Worm (Caenorhabditis elegans) whole organism, L2 larva: Measurements from ENCODE around the gene fbxa-171.
A peak's percentile ranks its signal among the peaks of the same experiment; 100 is the strongest.
"Not testable (repeated sequence)": the region's sequence is repeated elsewhere in the genome, so short reads cannot be mapped to it uniquely, and the experiment has no call there.

Experiments used
- Y55F3AM.14 ChIP-seq: fragments of 200-800 bp; sonication (Bioruptor generic); optimal IDR thresholded peaks from 2 replicates; lab custom pipeline; 2018; ENCODE audit warnings: mild to moderate bottlenecking, missing genetic modification characterization, missing compliant biosample characterization
- ama-1 ChIP-seq: fragments of 150-350 bp; optimal IDR thresholded peaks from 2 replicates; lab custom pipeline; 2018; ENCODE audit warnings: inconsistent platforms
- blmp-1 ChIP-seq: sonication (generic microtip); optimal IDR thresholded peaks from 2 replicates; lab custom pipeline; 2017; ENCODE audit warnings: missing genetic modification characterization, mild to moderate bottlenecking, missing compliant biosample characterization, antibody characterized with exemption, moderate library complexity; ENCODE audit not compliant: insufficient read depth
- ceh-16 ChIP-seq: fragments of 150-350 bp; optimal IDR thresholded peaks from 2 replicates; lab custom pipeline; 2014; ENCODE audit warnings: missing biosample characterization, missing genetic modification characterization
- crh-2 ChIP-seq: sonication (generic microtip); optimal IDR thresholded peaks from 2 replicates; lab custom pipeline; 2017; ENCODE audit warnings: missing biosample characterization, missing genetic modification characterization
- dmd-4 ChIP-seq: sonication (generic microtip); optimal IDR thresholded peaks from 2 replicates; lab custom pipeline; 2017; ENCODE audit warnings: missing biosample characterization, missing genetic modification characterization
- egl-27 ChIP-seq: sonication (generic microtip); optimal IDR thresholded peaks from 3 replicates; lab custom pipeline; 2017; ENCODE audit warnings: missing biosample characterization, missing genetic modification reagents, missing genetic modification characterization
- elt-1 ChIP-seq: fragments of 150-350 bp; optimal IDR thresholded peaks from 2 replicates; lab custom pipeline; 2014; ENCODE audit warnings: missing biosample characterization, missing genetic modification characterization
- fos-1 ChIP-seq: fragments of 150-350 bp; optimal IDR thresholded peaks from 2 replicates; lab custom pipeline; 2014; ENCODE audit warnings: missing biosample characterization, missing genetic modification characterization
- gmeb-1 ChIP-seq: fragments of 150-350 bp; optimal IDR thresholded peaks from 2 replicates; lab custom pipeline; 2014; ENCODE audit warnings: missing biosample characterization, missing genetic modification characterization
- lin-11 ChIP-seq: fragments of 150-350 bp; sonication (generic microtip); optimal IDR thresholded peaks from 2 replicates; lab custom pipeline; 2014; ENCODE audit warnings: missing biosample characterization, missing genetic modification characterization, inconsistent platforms, mixed read lengths
- lin-13 ChIP-seq: fragments of 150-350 bp; optimal IDR thresholded peaks from 2 replicates; lab custom pipeline; 2014; ENCODE audit warnings: missing biosample characterization, missing genetic modification reagents, missing genetic modification characterization
- lin-39 ChIP-seq: fragments of 150-350 bp; optimal IDR thresholded peaks from 2 replicates; lab custom pipeline; 2014; ENCODE audit warnings: missing biosample characterization, missing genetic modification reagents, missing genetic modification characterization
- mab-5 ChIP-seq: fragments of 150-350 bp; optimal IDR thresholded peaks from 2 replicates; lab custom pipeline; 2014; ENCODE audit warnings: missing biosample characterization, missing genetic modification characterization
- mbf-1 ChIP-seq: sonication (generic microtip); optimal IDR thresholded peaks from 2 replicates; lab custom pipeline; 2017; ENCODE audit warnings: missing biosample characterization, missing genetic modification characterization
- mdl-1 ChIP-seq, 2 experiments: fragments of 150-350 bp in 1 of 2; sonication (generic microtip) in 1 of 2; optimal IDR thresholded peaks; 2 replicates each; lab custom pipeline; 2017; ENCODE audit warnings: missing biosample characterization in 2 of 2, missing genetic modification characterization in 2 of 2
- nhr-10 ChIP-seq: sonication (generic microtip); optimal IDR thresholded peaks from 2 replicates; lab custom pipeline; 2017; ENCODE audit warnings: missing biosample characterization, missing genetic modification characterization
- nhr-12 ChIP-seq: fragments of 150-350 bp; optimal IDR thresholded peaks from 2 replicates; lab custom pipeline; 2014; ENCODE audit warnings: missing biosample characterization, missing genetic modification characterization
- nhr-129 ChIP-seq: fragments of 150-350 bp; optimal IDR thresholded peaks from 2 replicates; lab custom pipeline; 2014; ENCODE audit warnings: missing biosample characterization, missing genetic modification characterization
- nhr-21 ChIP-seq: fragments of 150-350 bp; optimal IDR thresholded peaks from 2 replicates; lab custom pipeline; 2014; ENCODE audit warnings: missing biosample characterization, missing genetic modification characterization
- nhr-25 ChIP-seq: fragments of 150-350 bp; sonication (generic microtip); optimal IDR thresholded peaks from 3 replicates; lab custom pipeline; 2014; ENCODE audit warnings: missing biosample characterization, missing genetic modification characterization
- nhr-6 ChIP-seq: fragments of 150-350 bp; optimal IDR thresholded peaks from 2 replicates; lab custom pipeline; 2014; ENCODE audit warnings: missing biosample characterization, missing genetic modification characterization
- nhr-77 ChIP-seq: fragments of 150-350 bp; optimal IDR thresholded peaks from 2 replicates; lab custom pipeline; 2014; ENCODE audit warnings: missing biosample characterization, missing genetic modification characterization
- sma-9 ChIP-seq, 2 experiments: fragments of 150-350 bp in 1 of 2; sonication (generic microtip) in 1 of 2; optimal IDR thresholded peaks; 2 replicates each; lab custom pipeline; 2014 to 2016; ENCODE audit warnings: missing genetic modification characterization in 2 of 2, mild to moderate bottlenecking in 1 of 2, missing biosample characterization in 1 of 2, missing compliant biosample characterization in 1 of 2, missing genetic modification reagents in 1 of 2, moderate library complexity in 1 of 2
- snpc-4 ChIP-seq: fragments of 150-350 bp; optimal IDR thresholded peaks from 2 replicates; lab custom pipeline; 2014; ENCODE audit warnings: missing biosample characterization, missing genetic modification characterization
- unc-39 ChIP-seq: fragments of 150-350 bp; optimal IDR thresholded peaks from 2 replicates; lab custom pipeline; 2014; ENCODE audit warnings: missing biosample characterization, missing genetic modification characterization
- unc-62 ChIP-seq: fragments of 150-350 bp; optimal IDR thresholded peaks from 2 replicates; lab custom pipeline; 2014; ENCODE audit warnings: missing biosample characterization, missing genetic modification reagents, missing genetic modification characterization
- zag-1 ChIP-seq: fragments of 150-350 bp; optimal IDR thresholded peaks from 2 replicates; lab custom pipeline; 2014; ENCODE audit warnings: missing biosample characterization, missing genetic modification characterization
- ztf-11 ChIP-seq: sonication (generic microtip); optimal IDR thresholded peaks from 2 replicates; lab custom pipeline; 2017; ENCODE audit warnings: missing biosample characterization, missing genetic modification characterization
- ztf-4 ChIP-seq: fragments of 150-350 bp; optimal IDR thresholded peaks from 2 replicates; lab custom pipeline; 2014; ENCODE audit warnings: missing biosample characterization, missing genetic modification characterization

The fbxa-171 gene

ce11 chrV:17598810-17599209 lies 33.0 kb upstream of the fbxa-171 start, which contains the start of gene Y6G8.2:
Gene Y6G8.2, minus strand, starts transcription at chrV:17598956.
- TF ChIP-seq unc-62 (GFP tag; lab: Kevin White, UChicago) (no peak), fos-1 (tag; lab: Kevin White, UChicago) (peak; percentile 60)

- no peak for TF ChIP-seq ceh-16 (tag; lab: Kevin White, UChicago)
- no peak for TF ChIP-seq nhr-6 (tag; lab: Kevin White, UChicago)
- TF ChIP-seq lin-13 (GFP tag; lab: Kevin White, UChicago) = no peak
- no peak for TF ChIP-seq egl-27 (tag; lab: Kevin White, UChicago)
- TF ChIP-seq ztf-4 (tag; lab: Kevin White, UChicago) = no peak
- no peak for TF ChIP-seq blmp-1 (tag; lab: Kevin White, UChicago)
- TF ChIP-seq gmeb-1 (tag; lab: Kevin White, UChicago) = no peak
- TF ChIP-seq Y55F3AM.14 (GFP tag; lab: Kevin White, UChicago) = no peak
- no peak for TF ChIP-seq unc-39 (tag; lab: Kevin White, UChicago)
- TF ChIP-seq lin-11 (tag; lab: Kevin White, UChicago) = no peak
- TF ChIP-seq nhr-129 (tag; lab: Kevin White, UChicago) = no peak
- TF ChIP-seq mbf-1 (tag; lab: Kevin White, UChicago) = no peak
- no peak for TF ChIP-seq nhr-77 (tag; lab: Kevin White, UChicago)
These were observed 29.9 kb upstream of the fbxa-171 start for ce11 chrV:17595691-17596090.

- not testable (repeated sequence) for TF ChIP-seq nhr-10; lin-13 (GFP tag; lab: Kevin White, UChicago); dmd-4 (tag; lab: Kevin White, UChicago)
These were observed 18.6 kb upstream of the fbxa-171 start, which contains the start of gene fbxa-133 for ce11 chrV:17584352-17584843. Gene fbxa-133, plus strand, starts transcription at chrV:17584793.

ce11 chrV:17580017-17580416 lies 14.2 kb upstream of the fbxa-171 start:
- TF ChIP-seq lin-39 (tag; lab: Kevin White, UChicago) = no peak
- TF ChIP-seq nhr-25 = no peak
- TF ChIP-seq zag-1 (tag; lab: Kevin White, UChicago) = no peak

ce11 chrV:17566850-17567249 lies 1.0 kb upstream of the fbxa-171 start, which contains the start of gene C38D9.2:
Gene C38D9.2, plus strand, starts transcription at chrV:17567150.
- TF ChIP-seq unc-39 (tag; lab: Kevin White, UChicago) (no peak), egl-27 (tag; lab: Kevin White, UChicago) (no peak), dmd-4 (tag; lab: Kevin White, UChicago) (no peak), lin-13 (GFP tag; lab: Kevin White, UChicago) (no peak), blmp-1 (tag; lab: Kevin White, UChicago) (no peak), sma-9 (GFP tag; optimal IDR thresholded peaks at IDR 0.05; lab: Kevin White, UChicago) (no peak), sma-9 (tag; optimal IDR thresholded peaks at IDR 0.05; lab: Kevin White, UChicago) (no peak)
- TF ChIP-seq, all 48 proteins: peak for 0

ce11 chrV:17558946-17559345 lies 6.9 kb downstream of the fbxa-171 start, which contains the start of gene fbxa-172:
Gene fbxa-172, plus strand, starts transcription at chrV:17559246.
- TF ChIP-seq blmp-1 (tag; lab: Kevin White, UChicago) (no peak), nhr-21 (tag; lab: Kevin White, UChicago) (no peak), mdl-1 (tag; optimal IDR thresholded peaks at IDR 0.05; lab: Kevin White, UChicago) (no peak), ztf-11 (no peak), crh-2 (tag; lab: Kevin White, UChicago) (no peak), unc-62 (GFP tag; lab: Kevin White, UChicago) (no peak), ama-1 (lab: Kevin White, UChicago) (no peak), ztf-4 (tag; lab: Kevin White, UChicago) (no peak), nhr-77 (tag; lab: Kevin White, UChicago) (no peak), elt-1 (tag; lab: Kevin White, UChicago) (no peak), mab-5 (tag; lab: Kevin White, UChicago) (no peak), snpc-4 (tag; lab: Kevin White, UChicago) (no peak), nhr-12 (tag; lab: Kevin White, UChicago) (no peak), zag-1 (tag; lab: Kevin White, UChicago) (no peak)
